Fruit fly (Drosophila melanogaster) whole organism, embryonic: ENCODE data around the gene Or30a.
A peak's percentile ranks its signal among the peaks of the same experiment; 100 is the strongest.

Experiments
- Asciz ChIP-seq: fragments of 200-800 bp; sonication (Bioruptor generic); optimal IDR thresholded peaks from 2 replicates; lab custom pipeline; 2017; ENCODE audit warnings: missing biosample characterization, mild to moderate bottlenecking, missing genetic modification characterization, missing genetic modification reagents
- Bdp1 ChIP-seq: fragments of 200-800 bp; sonication (Bioruptor generic); optimal IDR thresholded peaks from 3 replicates; lab custom pipeline; 2016; ENCODE audit warnings: missing biosample characterization, missing genetic modification characterization
- CG11093 ChIP-seq: fragments of 200-800 bp; sonication (Bioruptor generic); IDR thresholded peaks from 3 replicates; pipeline ENCODE4 v1.3.6; 2022; ENCODE audit warnings: missing biosample characterization, missing genetic modification characterization
- CG11456 ChIP-seq: fragments of 200-800 bp; sonication (Bioruptor generic); IDR thresholded peaks from 3 replicates; pipeline ENCODE4 v1.3.6; 2022; ENCODE audit warnings: missing biosample characterization, missing genetic modification characterization
- CG11695 ChIP-seq: fragments of 200-800 bp; sonication (Bioruptor generic); IDR thresholded peaks from 3 replicates; pipeline ENCODE4 v1.3.6; 2022; ENCODE audit warnings: missing biosample characterization, missing genetic modification characterization
- CG12659 ChIP-seq: fragments of 200-800 bp; sonication (Bioruptor generic); optimal IDR thresholded peaks from 3 replicates; lab custom pipeline; 2017; ENCODE audit warnings: mild to moderate bottlenecking, missing biosample characterization, missing genetic modification reagents, missing genetic modification characterization
- CG12744 ChIP-seq: fragments of 200-800 bp; sonication (Bioruptor generic); optimal IDR thresholded peaks from 2 replicates; lab custom pipeline; 2016; ENCODE audit warnings: missing biosample characterization, missing genetic modification characterization
- CG15073 ChIP-seq: fragments of 200-800 bp; sonication (Bioruptor generic); optimal IDR thresholded peaks from 2 replicates; lab custom pipeline; 2016; ENCODE audit warnings: missing biosample characterization, missing genetic modification characterization
- CG1647 ChIP-seq: fragments of 200-800 bp; sonication (Bioruptor generic); optimal IDR thresholded peaks from 3 replicates; lab custom pipeline; 2016; ENCODE audit warnings: missing biosample characterization, missing genetic modification characterization
- CG16815 ChIP-seq: fragments of 200-800 bp; sonication (Bioruptor generic); optimal IDR thresholded peaks from 3 replicates; lab custom pipeline; 2017; ENCODE audit warnings: missing biosample characterization, mild to moderate bottlenecking, missing genetic modification characterization
- CG2129 ChIP-seq: fragments of 200-800 bp; sonication (Bioruptor generic); IDR thresholded peaks from 2 replicates; pipeline ENCODE4 v1.3.6; 2022; ENCODE audit warnings: missing biosample characterization, missing genetic modification characterization; ENCODE audit not compliant: partially characterized antibody
- CG31388 ChIP-seq: fragments of 200-800 bp; sonication (Bioruptor generic); optimal IDR thresholded peaks from 2 replicates; lab custom pipeline; 2016; ENCODE audit warnings: missing biosample characterization, missing genetic modification characterization
- CG5180 ChIP-seq: fragments of 200-800 bp; sonication (Bioruptor generic); optimal IDR thresholded peaks from 3 replicates; lab custom pipeline; 2017; ENCODE audit warnings: missing biosample characterization, missing genetic modification characterization, mild to moderate bottlenecking, moderate library complexity, missing genetic modification reagents
- CG7271 ChIP-seq: fragments of 200-800 bp; sonication (Bioruptor generic); optimal IDR thresholded peaks from 2 replicates; lab custom pipeline; 2018; ENCODE audit warnings: missing biosample characterization, mild to moderate bottlenecking, missing genetic modification characterization, moderate library complexity
- CG7357 ChIP-seq: fragments of 200-800 bp; sonication (Bioruptor generic); IDR thresholded peaks from 3 replicates; pipeline ENCODE4 v1.3.6; 2022; ENCODE audit warnings: missing biosample characterization, missing genetic modification characterization
- CG7928 ChIP-seq: fragments of 200-800 bp; sonication (Bioruptor generic); optimal IDR thresholded peaks from 2 replicates; lab custom pipeline; 2017; ENCODE audit warnings: missing biosample characterization, mild to moderate bottlenecking, missing genetic modification characterization
- CG7987 ChIP-seq: fragments of 200-800 bp; sonication (Bioruptor generic); optimal IDR thresholded peaks from 2 replicates; lab custom pipeline; 2018; ENCODE audit warnings: missing biosample characterization, mild to moderate bottlenecking, missing genetic modification characterization, moderate library complexity
- CG9215 ChIP-seq: fragments of 200-800 bp; sonication (Bioruptor generic); IDR thresholded peaks from 2 replicates; pipeline ENCODE4 v1.3.6; 2022; ENCODE audit warnings: missing biosample characterization, missing genetic modification characterization
- Doc2 ChIP-seq: fragments of 200-800 bp; sonication (Bioruptor generic); IDR thresholded peaks from 2 replicates; pipeline ENCODE4 v1.3.6; 2022; ENCODE audit warnings: missing biosample characterization, missing genetic modification characterization
- E2f1 ChIP-seq: fragments of 200-800 bp; sonication (Bioruptor generic); IDR thresholded peaks from 2 replicates; pipeline ENCODE4 v1.3.6; 2022; ENCODE audit warnings: missing biosample characterization, missing genetic modification characterization
- E2f2 ChIP-seq: fragments of 200-800 bp; sonication (Bioruptor generic); IDR thresholded peaks from 2 replicates; pipeline ENCODE4 v1.3.6; 2022; ENCODE audit warnings: missing biosample characterization, missing genetic modification characterization
- Fer1 ChIP-seq: fragments of 200-800 bp; sonication (Bioruptor generic); optimal IDR thresholded peaks from 2 replicates; lab custom pipeline; 2017; ENCODE audit warnings: missing biosample characterization, mild to moderate bottlenecking, missing genetic modification characterization
- HmgD ChIP-seq: fragments of 200-800 bp; sonication (Bioruptor generic); optimal IDR thresholded peaks from 3 replicates; lab custom pipeline; 2016; ENCODE audit warnings: missing biosample characterization, missing genetic modification characterization
- Meics ChIP-seq: fragments of 200-800 bp; sonication (Bioruptor generic); optimal IDR thresholded peaks from 2 replicates; lab custom pipeline; 2017; ENCODE audit warnings: missing biosample characterization, mild to moderate bottlenecking, missing genetic modification characterization
- Mes4 ChIP-seq: fragments of 200-800 bp; sonication (Bioruptor generic); optimal IDR thresholded peaks from 2 replicates; lab custom pipeline; 2016; ENCODE audit warnings: missing biosample characterization, missing genetic modification characterization
- NC2β ChIP-seq: fragments of 200-800 bp; sonication (Bioruptor generic); optimal IDR thresholded peaks from 2 replicates; lab custom pipeline; 2016; ENCODE audit warnings: missing biosample characterization, missing genetic modification characterization
- Nf-YA ChIP-seq: fragments of 200-800 bp; sonication (Bioruptor generic); IDR thresholded peaks from 2 replicates; pipeline ENCODE4 v1.3.6; 2022; ENCODE audit warnings: missing biosample characterization, missing genetic modification characterization
- Oaz ChIP-seq: fragments of 200-800 bp; sonication (Bioruptor generic); IDR thresholded peaks from 2 replicates; pipeline ENCODE4 v1.3.6; 2022; ENCODE audit warnings: missing biosample characterization, missing genetic modification characterization
- Optix ChIP-seq: fragments of 200-800 bp; sonication (Bioruptor generic); IDR thresholded peaks from 3 replicates; pipeline ENCODE4 v1.3.6; 2022; ENCODE audit warnings: missing biosample characterization, missing genetic modification characterization
- Scr ChIP-seq: fragments of 200-800 bp; sonication (Bioruptor generic); IDR thresholded peaks from 2 replicates; pipeline ENCODE4 v1.3.6; 2022; ENCODE audit warnings: missing biosample characterization, missing genetic modification characterization; ENCODE audit not compliant: partially characterized antibody
- Spps ChIP-seq: fragments of 200-800 bp; sonication (Bioruptor generic); optimal IDR thresholded peaks from 2 replicates; lab custom pipeline; 2018; ENCODE audit warnings: missing biosample characterization, mild to moderate bottlenecking, missing genetic modification characterization
- YL-1 ChIP-seq: fragments of 200-800 bp; sonication (Bioruptor generic); optimal IDR thresholded peaks from 3 replicates; lab custom pipeline; 2017; ENCODE audit warnings: missing biosample characterization, mild to moderate bottlenecking, missing genetic modification characterization
- ase ChIP-seq: fragments of 200-800 bp; sonication (Bioruptor generic); IDR thresholded peaks from 3 replicates; pipeline ENCODE4 v1.3.6; 2022; ENCODE audit warnings: missing biosample characterization, missing genetic modification characterization
- bab2 ChIP-seq: fragments of 200-800 bp; sonication (Bioruptor generic); optimal IDR thresholded peaks from 2 replicates; lab custom pipeline; 2016; ENCODE audit warnings: missing biosample characterization, missing genetic modification characterization
- crol ChIP-seq: fragments of 200-800 bp; sonication (Bioruptor generic); IDR thresholded peaks from 2 replicates; pipeline ENCODE4 v1.3.6; 2022; ENCODE audit warnings: missing biosample characterization, missing genetic modification characterization
- cwo ChIP-seq: fragments of 200-800 bp; sonication (Bioruptor generic); optimal IDR thresholded peaks from 3 replicates; lab custom pipeline; 2017; ENCODE audit warnings: missing biosample characterization, missing genetic modification characterization, mild to moderate bottlenecking, moderate library complexity, missing genetic modification reagents
- danr ChIP-seq: fragments of 200-800 bp; sonication (Bioruptor generic); IDR thresholded peaks from 2 replicates; pipeline ENCODE4 v1.3.6; 2022; ENCODE audit warnings: missing biosample characterization, missing genetic modification characterization
- dati ChIP-seq: fragments of 200-800 bp; sonication (Bioruptor generic); IDR thresholded peaks from 2 replicates; pipeline ENCODE4 v1.3.6; 2022; ENCODE audit warnings: missing biosample characterization, missing genetic modification characterization
- dimm ChIP-seq: fragments of 200-800 bp; sonication (Bioruptor generic); IDR thresholded peaks from 2 replicates; pipeline ENCODE4 v1.3.6; 2022; ENCODE audit warnings: missing biosample characterization, missing genetic modification characterization
- dmrt11E ChIP-seq: fragments of 200-800 bp; sonication (Bioruptor generic); optimal IDR thresholded peaks from 3 replicates; lab custom pipeline; 2018; ENCODE audit warnings: missing biosample characterization, mild to moderate bottlenecking, missing genetic modification characterization, moderate library complexity
- fd96Cb ChIP-seq: fragments of 200-800 bp; sonication (Bioruptor generic); optimal IDR thresholded peaks from 2 replicates; lab custom pipeline; 2018; ENCODE audit warnings: missing biosample characterization, mild to moderate bottlenecking, missing genetic modification characterization, moderate library complexity
- fru ChIP-seq: fragments of >200 bp; optimal IDR thresholded peaks from 2 replicates; lab custom pipeline; 2017
- gsb-n ChIP-seq: fragments of 200-800 bp; sonication (Bioruptor generic); optimal IDR thresholded peaks from 3 replicates; lab custom pipeline; 2018; ENCODE audit warnings: missing biosample characterization, mild to moderate bottlenecking, missing genetic modification characterization
- gt ChIP-seq: fragments of 200-800 bp; sonication (Bioruptor generic); IDR thresholded peaks from 2 replicates; pipeline ENCODE4 v1.3.6; 2022; ENCODE audit warnings: missing biosample characterization, missing genetic modification characterization
- p53 ChIP-seq: fragments of 200-800 bp; sonication (Bioruptor generic); optimal IDR thresholded peaks from 2 replicates; lab custom pipeline; 2016; ENCODE audit warnings: missing biosample characterization, missing genetic modification characterization
- pan ChIP-seq, 4 experiments: fragments of >200 bp in 3 of 4; fragments of 200-800 bp in 1 of 4; sonication (Bioruptor generic) in 1 of 4; optimal IDR thresholded peaks in 3 of 4; IDR thresholded peaks in 1 of 4; 2 replicates each; pipeline versions ENCODE4 v1.3.6 to Lab custom; 2017 to 2022; ENCODE audit warnings: missing biosample characterization in 2 of 4, missing genetic modification characterization in 2 of 4, mixed read lengths in 1 of 4
- pum ChIP-seq: fragments of 200-800 bp; sonication (Bioruptor generic); optimal IDR thresholded peaks from 2 replicates; lab custom pipeline; 2016; ENCODE audit warnings: missing biosample characterization, missing genetic modification characterization
- tll ChIP-seq, 2 experiments: fragments of 200-800 bp in 1 of 2; fragments of >200 bp in 1 of 2; sonication (Bioruptor generic) in 1 of 2; optimal IDR thresholded peaks; 2 replicates each; lab custom pipeline; 2017 to 2019; ENCODE audit warnings: missing biosample characterization in 2 of 2, missing genetic modification characterization in 2 of 2, mild to moderate bottlenecking in 1 of 2, moderate library complexity in 1 of 2
- usp ChIP-seq: fragments of >200 bp; optimal IDR thresholded peaks from 2 replicates; lab custom pipeline; 2017; ENCODE audit warnings: missing biosample characterization, missing genetic modification characterization
- zf30C ChIP-seq: fragments of 200-800 bp; sonication (Bioruptor generic); optimal IDR thresholded peaks from 3 replicates; lab custom pipeline; 2018; ENCODE audit warnings: missing biosample characterization, mild to moderate bottlenecking, missing genetic modification characterization

Or30a gene

DNA sequence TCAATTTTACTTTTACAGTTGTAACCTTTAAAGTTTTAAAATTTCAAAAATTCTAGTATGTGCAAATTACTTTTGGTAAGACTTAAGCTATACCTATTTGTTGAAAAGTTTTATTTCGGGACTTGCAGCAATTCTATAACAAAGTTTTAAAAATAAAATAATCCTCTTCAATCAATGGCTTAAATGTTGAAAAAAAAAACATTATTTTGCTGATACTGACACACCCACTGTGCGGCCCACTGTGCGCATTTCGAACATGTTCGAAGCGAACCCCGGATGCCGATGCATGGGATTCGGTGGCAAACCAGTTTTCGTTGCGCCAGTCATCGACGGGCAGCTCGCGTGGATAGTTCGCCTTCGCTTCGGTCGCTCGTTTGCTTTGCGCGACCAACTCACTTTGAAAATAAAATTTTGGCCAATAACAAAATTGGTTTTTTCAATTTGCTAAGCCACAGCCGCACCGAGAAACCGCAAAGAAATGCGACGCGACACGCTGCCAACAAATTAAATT is 13.9 kb downstream of the Or30a start, which contains the start of gene CG32982 (continued):
- peak; percentile 79 for TF ChIP-seq gt
- TF ChIP-seq cwo, result peak; percentile 88
- TF ChIP-seq fru, result no peak
- TF ChIP-seq Doc2 (GFP tag; lab: Robert Waterston, UW), result peak; percentile 82
- TF ChIP-seq bab2, result peak; percentile 84
- peak; percentile 19 for TF ChIP-seq HmgD
- TF ChIP-seq zf30C (GFP tag; lab: Kevin White, UChicago), result no peak
- peak; percentile 55 for TF ChIP-seq Nf-YA (GFP tag; lab: Robert Waterston, UW)
- peak; percentile 70 for TF ChIP-seq E2f2 (GFP tag; lab: Robert Waterston, UW)
- no peak for TF ChIP-seq Scr (GFP tag; lab: Robert Waterston, UW)
- TF ChIP-seq Oaz (GFP tag; lab: Robert Waterston, UW), result peak; percentile 75
- TF ChIP-seq dati, result peak; percentile 72
- TF ChIP-seq CG7987 (GFP tag; lab: Kevin White, UChicago), result peak; percentile 69
- peak; percentile 100 for TF ChIP-seq CG5180 (GFP tag; lab: Kevin White, UChicago)
- peak; percentile 83 for TF ChIP-seq gsb-n (tag; lab: Kevin White, UChicago)
- peak; percentile 84 for TF ChIP-seq NC2β (GFP tag; lab: Kevin White, UChicago)
- TF ChIP-seq Asciz (GFP tag; lab: Kevin White, UChicago), result peak; percentile 86
- TF ChIP-seq CG15073 (GFP tag; lab: Kevin White, UChicago), result peak; percentile 33
- peak; percentile 29 for TF ChIP-seq CG7271
- TF ChIP-seq CG11093 (GFP tag; lab: Robert Waterston, UW), result peak; percentile 89
- TF ChIP-seq danr (GFP tag; lab: Robert Waterston, UW), result peak; percentile 81; the same call in 1 of the 2 replicates
- TF ChIP-seq CG12744, result peak; percentile 67
- peak; percentile 80; the same call in 2 of the 3 replicates for TF ChIP-seq ase (GFP tag; lab: Robert Waterston, UW)
- TF ChIP-seq CG9215 (GFP tag; lab: Robert Waterston, UW), result peak; percentile 91
- no peak for TF ChIP-seq usp (GFP tag; lab: Kevin White, UChicago)
- peak; percentile 95 for TF ChIP-seq CG12659
- TF ChIP-seq dmrt11E (tag; lab: Kevin White, UChicago), result peak; percentile 63
- TF ChIP-seq CG2129 (GFP tag; lab: Robert Waterston, UW), result no peak
- peak; percentile 87 for TF ChIP-seq Fer1
- peak; percentile 95 for TF ChIP-seq Meics (GFP tag; lab: Kevin White, UChicago)
- TF ChIP-seq CG31388 (GFP tag; lab: Kevin White, UChicago), result peak; percentile 68
- no peak for TF ChIP-seq tll (GFP tag; optimal IDR thresholded peaks at IDR 0.05; lab: Kevin White, UChicago)
- TF ChIP-seq E2f1 (GFP tag; lab: Robert Waterston, UW), result peak; percentile 83
- peak; percentile 92 for TF ChIP-seq pum (GFP tag; lab: Kevin White, UChicago)
- peak; percentile 56 for TF ChIP-seq YL-1 (GFP tag; lab: Kevin White, UChicago)
- peak; percentile 74 for TF ChIP-seq dimm (GFP tag; lab: Robert Waterston, UW)
- peak; percentile 63 for TF ChIP-seq CG7928 (GFP tag; lab: Kevin White, UChicago)
- TF ChIP-seq CG11456 (GFP tag; lab: Robert Waterston, UW), result peak; percentile 89
- TF ChIP-seq pan (optimal IDR thresholded peaks at IDR 0.05; lab: Kevin White, UChicago), result no peak
- TF ChIP-seq pan (GFP tag; optimal IDR thresholded peaks at IDR 0.05 in 1 of 2, IDR thresholded peaks at IDR 0.05 in 1 of 2), result peak in 1 of 2 experiments; percentile 87
- peak; percentile 81 for TF ChIP-seq Bdp1 (GFP tag; lab: Kevin White, UChicago)
- peak; percentile 80 for TF ChIP-seq CG1647 (GFP tag; lab: Kevin White, UChicago)
- TF ChIP-seq CG11695 (GFP tag; lab: Robert Waterston, UW), result peak; percentile 91
- TF ChIP-seq Optix (GFP tag; lab: Robert Waterston, UW), result no peak; the same call in 1 of the 3 replicates
- TF ChIP-seq crol (GFP tag; lab: Robert Waterston, UW), result 0 out of 2 replicates have a peak, but pooled peaks have one; percentile 30
- TF ChIP-seq fd96Cb (tag; lab: Kevin White, UChicago), result peak; percentile 94
- peak; percentile 62 for TF ChIP-seq Spps (tag; lab: Kevin White, UChicago)
- peak; percentile 83 for TF ChIP-seq CG16815 (GFP tag; lab: Kevin White, UChicago)
- TF ChIP-seq p53, result peak; percentile 37
- TF ChIP-seq Mes4 (GFP tag; lab: Kevin White, UChicago), result peak; percentile 88
- peak; percentile 84 for TF ChIP-seq CG7357 (GFP tag; lab: Robert Waterston, UW)
